Worm (Caenorhabditis elegans) whole organism, L1 larva: ENCODE measurements around the gene F35H8.2.

Experiments used
- C16A3.4 ChIP-seq: fragments of 150-350 bp; optimal IDR thresholded peaks from 2 replicates; lab custom pipeline; 2014; ENCODE audit warnings: missing biosample characterization, missing genetic modification characterization
- C34B4.2 ChIP-seq: sonication (generic microtip); optimal IDR thresholded peaks from 2 replicates; lab custom pipeline; 2017; ENCODE audit warnings: mild to moderate bottlenecking, missing genetic modification characterization, missing compliant biosample characterization
- F16B12.6 ChIP-seq: fragments of 150-350 bp; optimal IDR thresholded peaks from 2 replicates; lab custom pipeline; 2014; ENCODE audit warnings: missing biosample characterization, missing genetic modification characterization
- Y116A8C.19 ChIP-seq: sonication (generic microtip); optimal IDR thresholded peaks from 2 replicates; lab custom pipeline; 2016; ENCODE audit warnings: missing compliant biosample characterization, missing genetic modification characterization, borderline replicate concordance
- alr-1 ChIP-seq: fragments of 200-800 bp; sonication (Bioruptor generic); optimal IDR thresholded peaks from 2 replicates; lab custom pipeline; 2018; ENCODE audit warnings: borderline replicate concordance, mild to moderate bottlenecking, missing genetic modification characterization, missing compliant biosample characterization
- blmp-1 ChIP-seq: fragments of 150-350 bp; optimal IDR thresholded peaks from 2 replicates; lab custom pipeline; 2014; ENCODE audit warnings: missing biosample characterization, missing genetic modification characterization
- ceh-82 ChIP-seq, 3 experiments: fragments of 150-350 bp in 1 of 3; sonication (generic microtip) in 2 of 3; optimal IDR thresholded peaks; 2 replicates each; lab custom pipeline; 2014 to 2017; ENCODE audit warnings: missing biosample characterization in 3 of 3, missing genetic modification characterization in 3 of 3
- ceh-88 ChIP-seq: fragments of 200-800 bp; sonication (Bioruptor generic); IDR thresholded peaks from 2 replicates; pipeline ENCODE4 v1.3.6; 2022; ENCODE audit warnings: missing genetic modification characterization, missing compliant biosample characterization
- ces-1 ChIP-seq: fragments of 150-350 bp; optimal IDR thresholded peaks from 2 replicates; lab custom pipeline; 2014; ENCODE audit warnings: missing biosample characterization, missing genetic modification reagents, missing genetic modification characterization
- dpl-1 ChIP-seq, 3 experiments: fragments of 150-350 bp in 2 of 3; sonication (generic microtip) in 1 of 3; optimal IDR thresholded peaks; 2 replicates each; lab custom pipeline; 2014 to 2017; ENCODE audit warnings: missing biosample characterization in 3 of 3, missing genetic modification characterization in 3 of 3, missing genetic modification reagents in 3 of 3
- efl-1 ChIP-seq, 4 experiments: fragments of 150-350 bp; optimal IDR thresholded peaks in 3 of 4; peaks in 1 of 4; 1 replicate in 1 of 4; 2 replicates in 3 of 4; lab custom pipeline; 2014; ENCODE audit warnings: missing biosample characterization in 2 of 4, missing genetic modification characterization in 2 of 4, missing genetic modification reagents in 2 of 4
- elt-3 ChIP-seq, 6 experiments: fragments of 150-350 bp in 1 of 6; sonication (generic microtip); optimal IDR thresholded peaks; 2 replicates each; lab custom pipeline; 2017 to 2018; ENCODE audit warnings: missing biosample characterization in 6 of 6, missing genetic modification characterization in 6 of 6, inconsistent platforms in 1 of 6
- hlh-17 ChIP-seq: fragments of 200-800 bp; sonication (Bioruptor generic); optimal IDR thresholded peaks from 2 replicates; lab custom pipeline; 2018; ENCODE audit warnings: missing genetic modification characterization, mild to moderate bottlenecking, missing compliant biosample characterization, moderate library complexity, borderline replicate concordance
- hlh-4 ChIP-seq: sonication (generic microtip); optimal IDR thresholded peaks from 2 replicates; lab custom pipeline; 2016; ENCODE audit warnings: mild to moderate bottlenecking, missing genetic modification characterization, missing compliant biosample characterization
- lin-35 ChIP-seq, 2 experiments: fragments of 150-350 bp; optimal IDR thresholded peaks; 2 replicates each; lab custom pipeline; 2014; ENCODE audit warnings: missing biosample characterization in 2 of 2, missing genetic modification characterization in 2 of 2, missing genetic modification reagents in 2 of 2
- lin-39 ChIP-seq: fragments of 150-350 bp; optimal IDR thresholded peaks from 2 replicates; lab custom pipeline; 2014; ENCODE audit warnings: missing biosample characterization, missing genetic modification reagents, missing genetic modification characterization
- lir-3 ChIP-seq: sonication (generic microtip); optimal IDR thresholded peaks from 2 replicates; lab custom pipeline; 2016; ENCODE audit warnings: mild to moderate bottlenecking, missing genetic modification characterization, moderate library complexity, missing compliant biosample characterization; ENCODE audit not compliant: poor library complexity
- lsy-2 ChIP-seq, 2 experiments: fragments of 150-350 bp; optimal IDR thresholded peaks; 2 replicates each; lab custom pipeline; 2014; ENCODE audit warnings: missing biosample characterization in 2 of 2, missing genetic modification characterization in 2 of 2
- mdl-1 ChIP-seq, 2 experiments: fragments of 150-350 bp; optimal IDR thresholded peaks; 2 replicates each; lab custom pipeline; 2014 to 2017; ENCODE audit warnings: missing biosample characterization in 2 of 2, missing genetic modification characterization in 2 of 2, inconsistent platforms in 1 of 2
- mef-2 ChIP-seq: fragments of 150-350 bp; optimal IDR thresholded peaks from 2 replicates; lab custom pipeline; 2014; ENCODE audit warnings: missing biosample characterization, missing genetic modification characterization
- nhr-11 ChIP-seq: fragments of 150-350 bp; optimal IDR thresholded peaks from 2 replicates; lab custom pipeline; 2014; ENCODE audit warnings: missing biosample characterization, missing genetic modification characterization
- nhr-12 ChIP-seq: sonication (generic microtip); optimal IDR thresholded peaks from 2 replicates; lab custom pipeline; 2017; ENCODE audit warnings: missing biosample characterization, missing genetic modification characterization
- nhr-20 ChIP-seq: sonication (generic microtip); optimal IDR thresholded peaks from 2 replicates; lab custom pipeline; 2016; ENCODE audit warnings: mild to moderate bottlenecking, missing genetic modification characterization, missing compliant biosample characterization
- nhr-237 ChIP-seq: fragments of 150-350 bp; optimal IDR thresholded peaks from 2 replicates; lab custom pipeline; 2014; ENCODE audit warnings: missing biosample characterization, missing genetic modification characterization
- nhr-47 ChIP-seq: sonication (generic microtip); optimal IDR thresholded peaks from 2 replicates; lab custom pipeline; 2016; ENCODE audit warnings: mild to moderate bottlenecking, missing genetic modification characterization, moderate library complexity, missing compliant biosample characterization
- nhr-71 ChIP-seq: sonication (generic microtip); optimal IDR thresholded peaks from 2 replicates; lab custom pipeline; 2016; ENCODE audit warnings: mild to moderate bottlenecking, missing genetic modification characterization, moderate library complexity, missing compliant biosample characterization
- nhr-76 ChIP-seq: sonication (generic microtip); optimal IDR thresholded peaks from 2 replicates; lab custom pipeline; 2017; ENCODE audit warnings: missing biosample characterization, missing genetic modification characterization
- nhr-77 ChIP-seq: fragments of 150-350 bp; optimal IDR thresholded peaks from 2 replicates; lab custom pipeline; 2014; ENCODE audit warnings: missing biosample characterization, missing genetic modification characterization
- nhr-84 ChIP-seq: sonication (generic microtip); optimal IDR thresholded peaks from 2 replicates; lab custom pipeline; 2017; ENCODE audit warnings: missing biosample characterization, missing genetic modification characterization
- pag-3 ChIP-seq: sonication (generic microtip); optimal IDR thresholded peaks from 2 replicates; lab custom pipeline; 2017; ENCODE audit warnings: missing genetic modification characterization, mild to moderate bottlenecking, missing compliant biosample characterization, antibody characterized with exemption, borderline replicate concordance; ENCODE audit not compliant: insufficient read depth
- rnt-1 ChIP-seq: sonication (generic microtip); optimal IDR thresholded peaks from 2 replicates; lab custom pipeline; 2016; ENCODE audit warnings: mild to moderate bottlenecking, missing genetic modification characterization, moderate library complexity, missing compliant biosample characterization
- skn-1 ChIP-seq: fragments of 150-350 bp; optimal IDR thresholded peaks from 2 replicates; lab custom pipeline; 2014; ENCODE audit warnings: missing biosample characterization, missing genetic modification characterization
- snpc-4 ChIP-seq: fragments of 150-350 bp; optimal IDR thresholded peaks from 2 replicates; lab custom pipeline; 2014; ENCODE audit warnings: missing biosample characterization, missing genetic modification characterization
- snu-23 ChIP-seq: sonication (generic microtip); optimal IDR thresholded peaks from 2 replicates; lab custom pipeline; 2016; ENCODE audit warnings: missing genetic modification characterization, missing compliant biosample characterization
- sox-4 ChIP-seq: sonication (generic microtip); optimal IDR thresholded peaks from 2 replicates; lab custom pipeline; 2016; ENCODE audit warnings: missing genetic modification characterization, missing compliant biosample characterization
- sup-37 ChIP-seq: fragments of 200-800 bp; sonication (Bioruptor generic); optimal IDR thresholded peaks from 2 replicates; lab custom pipeline; 2018; ENCODE audit warnings: mild to moderate bottlenecking, missing genetic modification characterization, missing compliant biosample characterization
- swsn-7 ChIP-seq: sonication (generic microtip); optimal IDR thresholded peaks from 2 replicates; lab custom pipeline; 2016; ENCODE audit warnings: missing genetic modification characterization, missing compliant biosample characterization
- tbx-2 ChIP-seq: sonication (generic microtip); optimal IDR thresholded peaks from 2 replicates; lab custom pipeline; 2016; ENCODE audit warnings: missing genetic modification characterization, missing compliant biosample characterization
- tlp-1 ChIP-seq: fragments of 150-350 bp; optimal IDR thresholded peaks from 2 replicates; lab custom pipeline; 2014; ENCODE audit warnings: missing biosample characterization, missing genetic modification characterization
- unc-130 ChIP-seq: fragments of 150-350 bp; optimal IDR thresholded peaks from 2 replicates; lab custom pipeline; 2017; ENCODE audit warnings: missing biosample characterization, missing genetic modification characterization, inconsistent platforms
- unc-30 ChIP-seq: sonication (generic microtip); optimal IDR thresholded peaks from 2 replicates; lab custom pipeline; 2017; ENCODE audit warnings: missing biosample characterization, missing genetic modification characterization
- unc-98 ChIP-seq: fragments of 200-800 bp; sonication (Bioruptor generic); IDR thresholded peaks from 2 replicates; pipeline ENCODE4 v1.3.6; 2022; ENCODE audit warnings: missing genetic modification characterization, missing compliant biosample characterization
- vab-15 ChIP-seq: sonication (generic microtip); optimal IDR thresholded peaks from 2 replicates; lab custom pipeline; 2017; ENCODE audit warnings: missing genotype, mild to moderate bottlenecking, missing genetic modification characterization, missing compliant biosample characterization
- zip-4 ChIP-seq: fragments of 200-800 bp; sonication (Bioruptor generic); optimal IDR thresholded peaks from 2 replicates; lab custom pipeline; 2018; ENCODE audit warnings: mild to moderate bottlenecking, missing genetic modification characterization, moderate library complexity, missing compliant biosample characterization

F35H8.2 gene

DNA sequence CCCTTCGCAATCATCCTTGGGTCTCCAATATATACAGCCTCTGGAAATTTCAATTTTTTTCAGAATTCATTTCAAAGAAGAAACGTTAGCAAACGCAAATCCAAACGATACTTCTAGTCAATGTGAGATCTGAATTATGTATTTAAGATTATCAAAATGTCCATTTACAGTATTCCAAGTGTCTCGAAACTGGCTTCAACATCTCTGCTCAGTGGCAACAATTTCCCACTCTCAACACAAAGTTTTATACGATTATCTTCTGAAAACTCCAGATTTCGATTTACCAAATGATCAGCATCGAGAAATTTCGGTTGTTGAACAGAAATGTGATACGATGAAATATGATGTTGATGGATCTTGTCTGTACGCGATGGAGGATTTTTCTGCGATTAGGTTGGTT, 1.3 kb downstream of the F35H8.2 start:
- no peak for TF ChIP-seq sup-37
- no peak for TF ChIP-seq Y116A8C.19
- TF ChIP-seq F16B12.6, result no peak
- TF ChIP-seq mef-2 (tag; lab: Kevin White, UChicago), result no peak
- TF ChIP-seq rnt-1 (tag; lab: Kevin White, UChicago), result no peak
- TF ChIP-seq elt-3 (tag; optimal IDR thresholded peaks at IDR 0.05; lab: Kevin White, UChicago), result no peak
- no peak for TF ChIP-seq pag-3 (tag; lab: Kevin White, UChicago)
- TF ChIP-seq skn-1 (tag; lab: Kevin White, UChicago), result no peak
- TF ChIP-seq vab-15 (tag; lab: Kevin White, UChicago), result no peak
- no peak for TF ChIP-seq C16A3.4
- no peak for TF ChIP-seq nhr-47 (tag; lab: Kevin White, UChicago)
- TF ChIP-seq alr-1, result no peak
- no peak for TF ChIP-seq nhr-11 (tag; lab: Kevin White, UChicago)
- TF ChIP-seq unc-30 (tag; lab: Kevin White, UChicago), result no peak
- TF ChIP-seq unc-130 (tag; lab: Kevin White, UChicago), result no peak
- no peak for TF ChIP-seq hlh-17
- TF ChIP-seq sox-4 (tag; lab: Kevin White, UChicago), result no peak
- no peak for TF ChIP-seq nhr-84 (tag; lab: Kevin White, UChicago)
- no peak for TF ChIP-seq lir-3 (tag; lab: Kevin White, UChicago)

DNA sequence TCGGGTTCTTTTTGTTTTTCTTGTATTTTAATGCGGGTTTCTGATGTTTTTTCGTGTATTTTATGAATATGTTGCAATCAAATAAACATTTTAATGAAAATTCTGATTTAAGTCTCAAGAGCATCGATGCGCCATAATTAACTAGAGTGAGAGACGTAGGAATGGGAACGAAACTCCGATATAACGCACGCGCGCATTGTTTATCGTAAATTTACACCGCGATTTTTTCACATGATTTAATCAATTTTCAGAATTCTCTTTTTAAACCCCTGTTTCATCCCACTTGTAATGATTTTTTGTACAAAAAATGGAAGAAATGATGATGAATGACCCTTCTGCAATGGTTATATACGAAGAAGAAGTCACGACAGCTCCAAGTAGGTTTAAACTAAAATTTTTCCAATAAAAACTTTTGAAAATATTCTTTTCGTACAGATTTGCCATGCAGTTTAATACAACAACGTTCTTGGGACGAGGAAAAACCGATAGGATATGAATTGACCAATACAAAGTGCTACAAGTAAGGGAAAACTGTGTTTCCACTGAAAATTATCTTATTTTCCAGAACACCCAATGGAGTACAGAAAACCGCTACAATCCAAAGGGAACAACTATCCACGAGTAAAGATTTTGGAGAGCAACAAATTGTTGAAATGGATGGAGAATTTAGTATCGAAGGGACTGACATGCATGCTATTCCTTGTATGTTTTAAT, 2.3 kb downstream of the F35H8.2 start, which contains the start of gene zfp-2:
Gene zfp-2 (plus strand): TSS at position 214 of the 714 bp plus-strand sequence.
- TF ChIP-seq zip-4 (GFP tag; lab: Kevin White, UChicago) (no peak), tlp-1 (tag; lab: Kevin White, UChicago) (no peak), C34B4.2 (no peak), nhr-77 (no peak), nhr-71 (tag; lab: Kevin White, UChicago) (peak; percentile 3), unc-98 (GFP tag; lab: Robert Waterston, UW) (no peak), snu-23 (GFP tag; lab: Kevin White, UChicago) (peak; percentile 26), efl-1 (optimal IDR thresholded peaks at IDR 0.05; lab: Kevin White, UChicago) (peak; percentile 31 to 43), efl-1 (GFP tag; optimal IDR thresholded peaks at IDR 0.05 in 1 of 2; lab: Kevin White, UChicago) (peak; percentile 31 to 89), ceh-82 (tag; optimal IDR thresholded peaks at IDR 0.05; lab: Kevin White, UChicago) (peak in 1 of 3 experiments; percentile 0), nhr-12 (tag; lab: Kevin White, UChicago) (no peak), nhr-84 (tag; lab: Kevin White, UChicago) (no peak), ceh-88 (no peak), nhr-76 (tag; lab: Kevin White, UChicago) (no peak), snpc-4 (tag; lab: Kevin White, UChicago) (no peak), tbx-2 (no peak), vab-15 (tag; lab: Kevin White, UChicago) (no peak), unc-30 (tag; lab: Kevin White, UChicago) (no peak), ces-1 (GFP tag; lab: Kevin White, UChicago) (no peak), sup-37 (no peak), hlh-4 (no peak), blmp-1 (tag; lab: Kevin White, UChicago) (peak; percentile 21), lsy-2 (tag; optimal IDR thresholded peaks at IDR 0.05; lab: Kevin White, UChicago) (peak; percentile 12 to 57), nhr-20 (tag; lab: Kevin White, UChicago) (peak; percentile 5), mdl-1 (tag; optimal IDR thresholded peaks at IDR 0.05; lab: Kevin White, UChicago) (no peak), nhr-237 (tag; lab: Kevin White, UChicago) (no peak), swsn-7 (no peak), lin-39 (no peak), lin-35 (GFP tag; optimal IDR thresholded peaks at IDR 0.05; lab: Kevin White, UChicago) (peak; percentile 26 to 37), unc-130 (tag; lab: Kevin White, UChicago) (no peak), mef-2 (tag; lab: Kevin White, UChicago) (no peak), dpl-1 (GFP tag; optimal IDR thresholded peaks at IDR 0.05; lab: Kevin White, UChicago) (peak in 2 of 3 experiments; percentile 5 to 44)
